Fruit fly (Drosophila melanogaster) whole organism, larva: ENCODE measurements around the gene Sodh2.

ENCODE experiments used
- noc ChIP-seq: fragments of 200-800 bp; sonication (Bioruptor generic); optimal IDR thresholded peaks from 3 replicates; lab custom pipeline; 2019; ENCODE audit warnings: missing biosample characterization, mild to moderate bottlenecking, missing genetic modification characterization, moderate library complexity

Sodh2 gene

dm6 chr3R:10862773-10863445, 13.3 kb upstream of the Sodh2 start, which contains the start of gene CG6574:
TSS of gene CG6574 (minus strand) at chr3R:10862988.
- peak; percentile 46 for TF ChIP-seq noc (tag; lab: Kevin White, UChicago)

dm6 chr3R:10863446-10863819, 12.8 kb upstream of the Sodh2 start:
- no peak for TF ChIP-seq noc (tag; lab: Kevin White, UChicago)

- TF ChIP-seq noc (tag; lab: Kevin White, UChicago): no peak
These were observed 12.2 kb upstream of the Sodh2 start for dm6 chr3R:10863956-10864355.

- TF ChIP-seq noc (tag; lab: Kevin White, UChicago): peak; percentile 92
These were observed 7.7 kb upstream of the Sodh2 start, which contains the start of the genes SelR and Tsp86D for dm6 chr3R:10868427-10868962. TSS of gene SelR (minus strand) at chr3R:10868642. TSS of gene Tsp86D (plus strand) at chr3R:10868708.

dm6 chr3R:10870561-10870960, 5.6 kb upstream of the Sodh2 start:
- peak; percentile 81 for TF ChIP-seq noc (tag; lab: Kevin White, UChicago)

- peak; percentile 46 for TF ChIP-seq noc (tag; lab: Kevin White, UChicago)
These were observed 3.9 kb upstream of the Sodh2 start, which contains the start of gene Fdh for dm6 chr3R:10872148-10872783. TSS of gene Fdh (minus strand) at chr3R:10872381.

- TF ChIP-seq noc (tag; lab: Kevin White, UChicago): no peak
These were observed 3.4 kb upstream of the Sodh2 start, which contains the start of gene CG4596 for dm6 chr3R:10872820-10873219. TSS of gene CG4596 (plus strand) at chr3R:10873038.

- peak; percentile 47 for TF ChIP-seq noc (tag; lab: Kevin White, UChicago)
These were observed 1.6 kb downstream of the Sodh2 start for dm6 chr3R:10877808-10878207.

dm6 chr3R:10878628-10879027, 2.4 kb downstream of the Sodh2 start:
- no peak for TF ChIP-seq noc (tag; lab: Kevin White, UChicago)

dm6 chr3R:10879219-10879618, 3.0 kb downstream of the Sodh2 start, which contains the start of gene CG14695:
TSS of gene CG14695 (minus strand) at chr3R:10879319.
- no peak for TF ChIP-seq noc (tag; lab: Kevin White, UChicago)

dm6 chr3R:10881824-10882559, 5.8 kb downstream of the Sodh2 start, which contains the start of gene Tpc1:
TSS of gene Tpc1 (minus strand) at chr3R:10882188.
- TF ChIP-seq noc (tag; lab: Kevin White, UChicago): no peak

dm6 chr3R:10884031-10884677, 8.0 kb downstream of the Sodh2 start:
- TF ChIP-seq noc (tag; lab: Kevin White, UChicago): no peak

- no peak for TF ChIP-seq noc (tag; lab: Kevin White, UChicago)
These were observed 8.7 kb downstream of the Sodh2 start, which contains the start of gene CG14696 for dm6 chr3R:10884678-10885421. TSS of gene CG14696 (minus strand) at chr3R:10885001.

dm6 chr3R:10885422-10886081, 9.4 kb downstream of the Sodh2 start, which contains the start of gene Leash:
TSS of gene Leash (plus strand) at chr3R:10885540.
- TF ChIP-seq noc (tag; lab: Kevin White, UChicago): no peak
